Fruit fly (Drosophila melanogaster): Measurements from ENCODE around the gene Srlp.
A peak's percentile ranks its signal among the peaks of the same experiment; 100 is the strongest.

Gene Srlp

dm6 chr3R:12401672-12402296 is 32.1 kb upstream of the Srlp start, which contains the start of gene DNAlig3 (continued):
- TF ChIP-seq kni (GFP tag; optimal IDR thresholded peaks at IDR 0.05) = peak; percentile 44
- TF ChIP-seq Med (GFP tag) = peak; percentile 42
- TF ChIP-seq HLHmδ (GFP tag; optimal IDR thresholded peaks at IDR 0.05) = peak; percentile 65
- peak; percentile 45; the same call in 1 of the 3 replicates for TF ChIP-seq CG16813 (GFP tag; IDR thresholded peaks at IDR 0.05; ENCODE audit: partially characterized antibody)
- peak; percentile 73 for TF ChIP-seq CG13287 (GFP tag; IDR thresholded peaks at IDR 0.05; ENCODE audit: partially characterized antibody)
- no peak for TF ChIP-seq CG12219 (GFP tag; optimal IDR thresholded peaks at IDR 0.05)
- peak; percentile 52; the same call in 1 of the 2 replicates for TF ChIP-seq amos (GFP tag; IDR thresholded peaks at IDR 0.05; ENCODE audit: partially characterized antibody)
- TF ChIP-seq lbe (GFP tag; optimal IDR thresholded peaks at IDR 0.05) = no peak
- TF ChIP-seq CG6689 (GFP tag; IDR thresholded peaks at IDR 0.05) = no peak
- peak; percentile 57 for TF ChIP-seq CG34224 (GFP tag; IDR thresholded peaks at IDR 0.05; ENCODE audit: partially characterized antibody)
- peak; percentile 32 for TF ChIP-seq CG2116 (GFP tag; optimal IDR thresholded peaks at IDR 0.05)
- TF ChIP-seq sna (GFP tag; IDR thresholded peaks at IDR 0.05; ENCODE audit: partially characterized antibody) = peak; percentile 62
- TF ChIP-seq Sry-δ (GFP tag; optimal IDR thresholded peaks at IDR 0.05) = peak; percentile 22
- no peak for TF ChIP-seq CG4328 (GFP tag; optimal IDR thresholded peaks at IDR 0.05)
- TF ChIP-seq lov (optimal IDR thresholded peaks at IDR 0.05) = no peak
- no peak for TF ChIP-seq lov (GFP tag; IDR thresholded peaks at IDR 0.05)
- no peak for TF ChIP-seq en (GFP tag; optimal IDR thresholded peaks at IDR 0.05)
- peak; percentile 33 to 93 for TF ChIP-seq crp (GFP tag; optimal IDR thresholded peaks at IDR 0.05)
- TF ChIP-seq bbx (GFP tag; IDR thresholded peaks at IDR 0.05; ENCODE audit: partially characterized antibody) = peak; percentile 63
- no peak for TF ChIP-seq mam (GFP tag; optimal IDR thresholded peaks at IDR 0.05)
- peak; percentile 57 for TF ChIP-seq unc-4 (GFP tag; IDR thresholded peaks at IDR 0.05; ENCODE audit: partially characterized antibody)
- TF ChIP-seq E2f2 (GFP tag; IDR thresholded peaks at IDR 0.05) = peak; percentile 89

DNA sequence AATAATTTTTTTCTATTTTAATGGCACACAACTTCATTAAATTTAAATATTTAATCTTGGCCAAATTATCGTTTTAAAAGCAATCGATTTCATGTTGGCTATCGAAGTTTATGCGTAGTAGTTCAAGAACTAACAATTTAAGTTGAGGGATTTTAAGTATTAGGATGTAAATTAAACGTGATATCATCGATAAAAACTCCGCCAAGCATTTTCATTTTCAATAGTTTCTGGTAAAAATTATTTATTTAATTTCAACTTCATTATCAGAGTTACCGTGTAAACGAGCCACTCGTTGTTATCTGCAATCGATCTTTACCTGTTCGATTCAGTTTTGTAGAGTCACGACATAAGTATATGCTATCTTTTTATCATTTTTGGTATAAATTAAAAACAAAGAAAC is 31.0 kb upstream of the Srlp start:
- TF ChIP-seq Mrtf (GFP tag; IDR thresholded peaks at IDR 0.05) (peak; percentile 94), HLHmδ (GFP tag; optimal IDR thresholded peaks at IDR 0.05) (no peak), CG10366 (GFP tag; IDR thresholded peaks at IDR 0.05) (peak; percentile 95), CG31365 (tag; optimal IDR thresholded peaks at IDR 0.05) (peak; percentile 90), mld (GFP tag; IDR thresholded peaks at IDR 0.05; ENCODE audit: partially characterized antibody) (no peak), NC2α (GFP tag; optimal IDR thresholded peaks at IDR 0.05) (peak; percentile 91), CG9932 (GFP tag; IDR thresholded peaks at IDR 0.05) (no peak; the same call in 1 of the 2 replicates), Opbp (GFP tag; IDR thresholded peaks at IDR 0.05; ENCODE audit: partially characterized antibody) (no peak), CG7839 (tag; optimal IDR thresholded peaks at IDR 0.05) (peak; percentile 99), slp2 (GFP tag; optimal IDR thresholded peaks at IDR 0.05) (peak; percentile 93), CG6854 (GFP tag; optimal IDR thresholded peaks at IDR 0.05) (peak; percentile 98), da (GFP tag; optimal IDR thresholded peaks at IDR 0.05) (peak; percentile 85), twi (tag; optimal IDR thresholded peaks at IDR 0.05) (peak; percentile 97), CG11696 (GFP tag; IDR thresholded peaks at IDR 0.05) (peak; percentile 95), h (optimal IDR thresholded peaks at IDR 0.05) (no peak), slou (GFP tag; optimal IDR thresholded peaks at IDR 0.05) (peak; percentile 86), CG9727 (GFP tag; optimal IDR thresholded peaks at IDR 0.05) (peak; percentile 98), CG7786 (GFP tag; optimal IDR thresholded peaks at IDR 0.05) (peak; percentile 89), CG2116 (GFP tag; optimal IDR thresholded peaks at IDR 0.05) (peak; percentile 91), CG11093 (GFP tag; IDR thresholded peaks at IDR 0.05) (peak; percentile 84), Hr3 (GFP tag; optimal IDR thresholded peaks at IDR 0.05) (peak; percentile 91), kay (GFP tag; optimal IDR thresholded peaks at IDR 0.05) (peak; percentile 89), CG4282 (GFP tag; optimal IDR thresholded peaks at IDR 0.05) (peak; percentile 76), CG11695 (GFP tag; IDR thresholded peaks at IDR 0.05) (peak; percentile 97), CG13287 (GFP tag; IDR thresholded peaks at IDR 0.05; ENCODE audit: partially characterized antibody) (peak; percentile 71; the same call in 1 of the 2 replicates), CG13775 (GFP tag; optimal IDR thresholded peaks at IDR 0.05) (peak; percentile 96), Optix (GFP tag; IDR thresholded peaks at IDR 0.05) (peak; percentile 86), CG1647 (GFP tag; optimal IDR thresholded peaks at IDR 0.05) (peak; percentile 98), HHEX (GFP tag; optimal IDR thresholded peaks at IDR 0.05) (peak; percentile 98), ssp (GFP tag; IDR thresholded peaks at IDR 0.05) (peak; percentile 76)
